Fruit fly (Drosophila melanogaster): ENCODE results near the gene IA-2.

DNA sequence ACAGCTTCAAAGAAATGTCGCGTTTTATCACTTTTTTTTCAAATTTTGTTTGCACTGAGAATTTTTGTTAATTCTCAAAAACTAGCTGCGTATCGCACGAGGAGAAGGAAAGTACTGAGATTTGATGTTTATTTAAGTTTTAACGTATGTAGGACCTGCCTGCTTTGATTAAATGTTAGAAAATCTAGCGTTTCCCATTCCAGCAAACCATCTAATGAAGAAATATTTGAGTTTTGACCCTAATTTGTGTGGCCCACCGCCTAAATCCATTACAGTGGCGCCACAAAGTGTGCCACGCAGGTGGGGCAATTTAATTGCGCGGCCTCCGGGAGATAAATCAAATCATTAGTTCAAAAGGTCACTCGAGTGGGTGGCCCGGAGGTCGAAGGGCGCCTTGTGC, 21.1 kb downstream of the IA-2 start, which contains the start of gene CG4375:
- no peak for TF ChIP-seq fru (GFP tag; optimal IDR thresholded peaks at IDR 0.05)
- TF ChIP-seq CG9705 (GFP tag; optimal IDR thresholded peaks at IDR 0.05) = no peak
- no peak for TF ChIP-seq Myc (optimal IDR thresholded peaks at IDR 0.05)
- TF ChIP-seq Mio (GFP tag; optimal IDR thresholded peaks at IDR 0.05) = no peak
- no peak for TF ChIP-seq dsf (GFP tag; optimal IDR thresholded peaks at IDR 0.05; ENCODE audit: borderline replicate concordance)
